Fruit fly (Drosophila melanogaster) whole organism, embryonic: Measurements from ENCODE around the gene Lztr1.

Experiments used
- ATbp ChIP-seq: fragments of 200-800 bp; sonication (Bioruptor generic); optimal IDR thresholded peaks from 2 replicates; lab custom pipeline; 2017; ENCODE audit warnings: missing biosample characterization, mild to moderate bottlenecking, missing genetic modification characterization, missing genetic modification reagents
- Asciz ChIP-seq: fragments of 200-800 bp; sonication (Bioruptor generic); optimal IDR thresholded peaks from 2 replicates; lab custom pipeline; 2017; ENCODE audit warnings: missing biosample characterization, mild to moderate bottlenecking, missing genetic modification characterization, missing genetic modification reagents
- Awh ChIP-seq: fragments of 200-800 bp; sonication (Bioruptor generic); IDR thresholded peaks from 2 replicates; pipeline ENCODE4, ENCODE4 v1.3.6; 2022; ENCODE audit warnings: missing biosample characterization, missing genetic modification characterization
- Bdp1 ChIP-seq: fragments of 200-800 bp; sonication (Bioruptor generic); optimal IDR thresholded peaks from 3 replicates; lab custom pipeline; 2016; ENCODE audit warnings: missing biosample characterization, missing genetic modification characterization
- CG10209 ChIP-seq: fragments of 200-800 bp; sonication (Bioruptor generic); optimal IDR thresholded peaks from 3 replicates; lab custom pipeline; 2017; ENCODE audit warnings: missing biosample characterization, mild to moderate bottlenecking, missing genetic modification characterization, missing genetic modification reagents
- CG11504 ChIP-seq: fragments of 200-800 bp; sonication (Bioruptor generic); optimal IDR thresholded peaks from 3 replicates; lab custom pipeline; 2019; ENCODE audit warnings: missing biosample characterization, mild to moderate bottlenecking, missing genetic modification characterization, moderate library complexity
- CG14860 ChIP-seq: fragments of 200-800 bp; sonication (Bioruptor generic); IDR thresholded peaks from 3 replicates; pipeline ENCODE4 v1.3.6; 2022; ENCODE audit warnings: missing biosample characterization, missing genetic modification characterization; ENCODE audit not compliant: partially characterized antibody
- CG1602 ChIP-seq: fragments of 200-800 bp; sonication (Bioruptor generic); optimal IDR thresholded peaks from 3 replicates; lab custom pipeline; 2016; ENCODE audit warnings: missing biosample characterization, missing genetic modification characterization
- CG17829 ChIP-seq: fragments of 200-800 bp; optimal IDR thresholded peaks from 2 replicates; lab custom pipeline; 2019; ENCODE audit warnings: missing biosample characterization, mild to moderate bottlenecking, missing genetic modification characterization, moderate library complexity
- CG18476 ChIP-seq: fragments of 200-800 bp; sonication (Bioruptor generic); optimal IDR thresholded peaks from 2 replicates; lab custom pipeline; 2016; ENCODE audit warnings: missing biosample characterization, mild to moderate bottlenecking, missing genetic modification characterization
- CG33557 ChIP-seq: fragments of 200-800 bp; sonication (Bioruptor generic); optimal IDR thresholded peaks from 2 replicates; lab custom pipeline; 2019; ENCODE audit warnings: missing biosample characterization, mild to moderate bottlenecking, missing genetic modification characterization, moderate library complexity
- CG3726 ChIP-seq: fragments of 200-800 bp; sonication (Bioruptor generic); IDR thresholded peaks from 3 replicates; pipeline ENCODE4, ENCODE4 v1.3.6; 2022; ENCODE audit warnings: missing biosample characterization, missing genetic modification characterization
- CG3838 ChIP-seq: fragments of 200-800 bp; sonication (Bioruptor generic); optimal IDR thresholded peaks from 3 replicates; lab custom pipeline; 2016; ENCODE audit warnings: missing biosample characterization, missing genetic modification characterization
- CG4360 ChIP-seq: fragments of 200-800 bp; sonication (Bioruptor generic); IDR thresholded peaks from 2 replicates; pipeline ENCODE4 v1.3.6; 2022; ENCODE audit warnings: missing biosample characterization, missing genetic modification characterization
- CG7786 ChIP-seq: fragments of 200-800 bp; sonication (Bioruptor generic); optimal IDR thresholded peaks from 2 replicates; lab custom pipeline; 2016; ENCODE audit warnings: missing biosample characterization, missing genetic modification characterization
- CG8089 ChIP-seq: fragments of 200-800 bp; sonication (Bioruptor generic); optimal IDR thresholded peaks from 3 replicates; lab custom pipeline; 2016; ENCODE audit warnings: missing biosample characterization, missing genetic modification characterization
- CG9437 ChIP-seq: fragments of 200-800 bp; sonication (Bioruptor generic); optimal IDR thresholded peaks from 2 replicates; lab custom pipeline; 2018; ENCODE audit warnings: missing biosample characterization, mild to moderate bottlenecking, missing genetic modification characterization
- CG9727 ChIP-seq: fragments of 200-800 bp; sonication (Bioruptor generic); optimal IDR thresholded peaks from 3 replicates; lab custom pipeline; 2017; ENCODE audit warnings: missing biosample characterization, mild to moderate bottlenecking, missing genetic modification characterization
- Dfd ChIP-seq, 2 experiments: fragments of >200 bp; optimal IDR thresholded peaks; 2 replicates each; lab custom pipeline; 2017; ENCODE audit warnings: missing biosample characterization in 2 of 2, missing genetic modification characterization in 2 of 2
- Eip74EF ChIP-seq, 2 experiments: fragments of 200-800 bp in 1 of 2; fragments of >200 bp in 1 of 2; sonication (Bioruptor generic) in 1 of 2; optimal IDR thresholded peaks; 2 replicates each; lab custom pipeline; 2017 to 2019; ENCODE audit warnings: missing biosample characterization in 2 of 2, missing genetic modification characterization in 2 of 2, mild to moderate bottlenecking in 1 of 2, moderate library complexity in 1 of 2
- Gsc ChIP-seq: fragments of 200-800 bp; sonication (Bioruptor generic); IDR thresholded peaks from 2 replicates; pipeline ENCODE4 v1.3.6; 2022; ENCODE audit warnings: missing biosample characterization, missing genetic modification characterization
- Hmr ChIP-seq: fragments of 200-800 bp; sonication (Bioruptor generic); optimal IDR thresholded peaks from 3 replicates; lab custom pipeline; 2017; ENCODE audit warnings: mild to moderate bottlenecking, missing biosample characterization, missing genetic modification reagents, missing genetic modification characterization
- Hr3 ChIP-seq: fragments of 200-800 bp; sonication (Bioruptor generic); optimal IDR thresholded peaks from 3 replicates; lab custom pipeline; 2016; ENCODE audit warnings: missing biosample characterization, missing genetic modification characterization
- Lhr ChIP-seq: fragments of 200-800 bp; sonication (Bioruptor generic); optimal IDR thresholded peaks from 3 replicates; lab custom pipeline; 2017; ENCODE audit warnings: mild to moderate bottlenecking, missing biosample characterization, missing genetic modification reagents, missing genetic modification characterization
- Mad ChIP-seq: fragments of 200-800 bp; sonication (Bioruptor generic); optimal IDR thresholded peaks from 2 replicates; lab custom pipeline; 2016; ENCODE audit warnings: missing biosample characterization, missing genetic modification characterization
- Mes4 ChIP-seq: fragments of 200-800 bp; sonication (Bioruptor generic); optimal IDR thresholded peaks from 2 replicates; lab custom pipeline; 2016; ENCODE audit warnings: missing biosample characterization, missing genetic modification characterization
- Sin3A ChIP-seq: fragments of >200 bp; optimal IDR thresholded peaks from 2 replicates; lab custom pipeline; 2018
- Tbp ChIP-seq: fragments of >200 bp; optimal IDR thresholded peaks from 2 replicates; lab custom pipeline; 2018; ENCODE audit warnings: missing biosample characterization, missing genetic modification characterization
- Xbp1 ChIP-seq: fragments of 200-800 bp; sonication (Bioruptor generic); optimal IDR thresholded peaks from 3 replicates; lab custom pipeline; 2016; ENCODE audit warnings: missing biosample characterization, mild to moderate bottlenecking, missing genetic modification characterization
- aop ChIP-seq: fragments of 200-800 bp; sonication (Bioruptor generic); IDR thresholded peaks from 2 replicates; pipeline ENCODE4 v1.3.6; 2022; ENCODE audit warnings: missing biosample characterization, missing genetic modification characterization
- ato ChIP-seq: fragments of 200-800 bp; sonication (Bioruptor generic); IDR thresholded peaks from 2 replicates; pipeline ENCODE4 v1.3.6; 2022; ENCODE audit warnings: missing biosample characterization, missing genetic modification characterization; ENCODE audit not compliant: partially characterized antibody
- cad ChIP-seq: fragments of >200 bp; optimal IDR thresholded peaks from 2 replicates; lab custom pipeline; 2017; ENCODE audit warnings: missing biosample characterization, missing genetic modification characterization
- corto ChIP-seq: fragments of 200-800 bp; sonication (Bioruptor generic); optimal IDR thresholded peaks from 2 replicates; lab custom pipeline; 2016; ENCODE audit warnings: missing biosample characterization, mild to moderate bottlenecking, missing genetic modification characterization, moderate library complexity
- danr ChIP-seq: fragments of 200-800 bp; sonication (Bioruptor generic); IDR thresholded peaks from 2 replicates; pipeline ENCODE4 v1.3.6; 2022; ENCODE audit warnings: missing biosample characterization, missing genetic modification characterization
- esg ChIP-seq: fragments of 200-800 bp; sonication (Bioruptor generic); conservative IDR thresholded peaks from 2 replicates; pipeline ENCODE4 v1.3.6; 2022; ENCODE audit warnings: missing biosample characterization, missing genetic modification characterization
- ewg ChIP-seq: fragments of 200-800 bp; sonication (Bioruptor generic); optimal IDR thresholded peaks from 3 replicates; lab custom pipeline; 2017; ENCODE audit warnings: mild to moderate bottlenecking, missing biosample characterization, missing genetic modification reagents, missing genetic modification characterization
- exex ChIP-seq: fragments of 200-800 bp; sonication (Bioruptor generic); optimal IDR thresholded peaks from 4 replicates; lab custom pipeline; 2018; ENCODE audit warnings: missing biosample characterization, mild to moderate bottlenecking, missing genetic modification characterization, moderate library complexity
- grau ChIP-seq: fragments of 200-800 bp; optimal IDR thresholded peaks from 3 replicates; lab custom pipeline; 2019; ENCODE audit warnings: missing biosample characterization, mild to moderate bottlenecking, missing genetic modification characterization, moderate library complexity
- grn ChIP-seq: fragments of 200-800 bp; sonication (Bioruptor generic); optimal IDR thresholded peaks from 3 replicates; lab custom pipeline; 2017; ENCODE audit warnings: missing biosample characterization, missing genetic modification characterization
- gt ChIP-seq: fragments of 200-800 bp; sonication (Bioruptor generic); IDR thresholded peaks from 2 replicates; pipeline ENCODE4 v1.3.6; 2022; ENCODE audit warnings: missing biosample characterization, missing genetic modification characterization
- knrl ChIP-seq: fragments of 200-800 bp; sonication (Bioruptor generic); IDR thresholded peaks from 3 replicates; pipeline ENCODE4 v1.3.6; 2022; ENCODE audit warnings: missing biosample characterization, missing genetic modification characterization; ENCODE audit not compliant: partially characterized antibody
- lov ChIP-seq, 2 experiments: fragments of 200-800 bp in 1 of 2; fragments of >200 bp in 1 of 2; sonication (Bioruptor generic) in 1 of 2; IDR thresholded peaks in 1 of 2; optimal IDR thresholded peaks in 1 of 2; 2 replicates in 1 of 2; 3 replicates in 1 of 2; pipeline versions ENCODE4 v1.3.6 to Lab custom; 2017 to 2022; ENCODE audit warnings: missing biosample characterization in 1 of 2, missing genetic modification characterization in 1 of 2
- pnt ChIP-seq: fragments of 200-800 bp; sonication (Bioruptor generic); optimal IDR thresholded peaks from 3 replicates; lab custom pipeline; 2016; ENCODE audit warnings: missing biosample characterization, missing genetic modification characterization
- psq ChIP-seq: fragments of 200-800 bp; sonication (Bioruptor generic); optimal IDR thresholded peaks from 2 replicates; lab custom pipeline; 2017; ENCODE audit warnings: missing biosample characterization, missing genetic modification characterization
- sisA ChIP-seq: fragments of 200-800 bp; sonication (Bioruptor generic); IDR thresholded peaks from 2 replicates; pipeline ENCODE4 v1.3.6; 2022; ENCODE audit warnings: missing biosample characterization, missing genetic modification characterization
- slbo ChIP-seq: fragments of 200-800 bp; sonication (Bioruptor generic); IDR thresholded peaks from 2 replicates; pipeline ENCODE4 v1.3.6; 2022; ENCODE audit warnings: missing biosample characterization, missing genetic modification characterization
- sug ChIP-seq: fragments of 200-800 bp; optimal IDR thresholded peaks from 2 replicates; lab custom pipeline; 2019; ENCODE audit warnings: missing biosample characterization, mild to moderate bottlenecking, missing genetic modification characterization, moderate library complexity
- tll ChIP-seq, 2 experiments: fragments of 200-800 bp in 1 of 2; fragments of >200 bp in 1 of 2; sonication (Bioruptor generic) in 1 of 2; optimal IDR thresholded peaks; 2 replicates each; lab custom pipeline; 2017 to 2019; ENCODE audit warnings: missing biosample characterization in 2 of 2, missing genetic modification characterization in 2 of 2, mild to moderate bottlenecking in 1 of 2, moderate library complexity in 1 of 2
- tna ChIP-seq: fragments of 200-800 bp; sonication (Bioruptor generic); IDR thresholded peaks from 2 replicates; pipeline ENCODE4 v1.3.6; 2022; ENCODE audit warnings: missing biosample characterization, missing genetic modification characterization; ENCODE audit not compliant: partially characterized antibody
- wek ChIP-seq: fragments of 200-800 bp; sonication (Bioruptor generic); optimal IDR thresholded peaks from 3 replicates; lab custom pipeline; 2018; ENCODE audit warnings: missing biosample characterization, mild to moderate bottlenecking, missing genetic modification characterization, moderate library complexity

Lztr1 gene

DNA sequence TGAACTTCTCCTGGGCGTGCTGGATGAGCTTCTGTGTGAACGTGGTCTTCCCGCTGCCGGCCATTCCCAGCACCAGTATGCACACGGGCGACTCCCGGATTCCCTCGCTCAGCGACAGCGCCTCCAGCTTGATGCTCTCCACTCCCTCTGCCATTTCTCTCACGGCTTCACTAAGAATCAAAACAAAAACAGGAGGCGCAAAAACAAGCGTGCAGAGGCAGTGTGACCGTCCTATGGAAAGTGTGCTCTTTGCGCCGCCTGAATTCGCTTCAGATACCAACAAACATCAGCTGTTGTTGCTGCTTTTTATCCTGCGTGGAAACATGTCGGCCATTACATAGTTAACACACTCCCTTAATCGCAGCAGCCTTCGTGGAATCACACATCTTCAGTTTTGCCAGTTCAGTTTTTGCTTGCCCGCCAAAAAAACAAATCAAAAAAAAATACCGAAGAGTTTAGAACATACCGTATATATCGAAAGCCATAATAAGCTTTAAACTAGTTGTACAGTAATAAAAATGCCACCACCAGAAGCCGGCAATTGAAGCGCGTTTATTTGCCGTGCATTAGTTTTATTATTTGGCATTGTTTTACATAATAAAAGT lies 13.3 kb upstream of the Lztr1 start, which contains the start of the genes CG3704 and mus81 (continued):
- TF ChIP-seq aop (GFP tag; lab: Robert Waterston, UW) (no peak), Asciz (GFP tag; lab: Kevin White, UChicago) (no peak), slbo (GFP tag; lab: Robert Waterston, UW) (peak; percentile 16; the same call in 1 of the 2 replicates), CG17829 (tag; lab: Kevin White, UChicago) (no peak), Tbp (no peak), tll (GFP tag; optimal IDR thresholded peaks at IDR 0.05; lab: Kevin White, UChicago) (no peak), Hr3 (GFP tag; lab: Kevin White, UChicago) (no peak), knrl (GFP tag; lab: Robert Waterston, UW) (peak; percentile 56), pnt (GFP tag; lab: Kevin White, UChicago) (no peak), Eip74EF (GFP tag; optimal IDR thresholded peaks at IDR 0.05; lab: Kevin White, UChicago) (no peak), Hmr (GFP tag; lab: Kevin White, UChicago) (no peak), Xbp1 (no peak), grn (no peak), CG1602 (no peak), exex (tag; lab: Kevin White, UChicago) (no peak), Mes4 (GFP tag; lab: Kevin White, UChicago) (no peak), ato (no peak), CG7786 (GFP tag; lab: Kevin White, UChicago) (no peak), Awh (GFP tag; lab: Robert Waterston, UW) (no peak), ewg (GFP tag; lab: Kevin White, UChicago) (peak; percentile 30), danr (GFP tag; lab: Robert Waterston, UW) (no peak), Mad (no peak), CG4360 (GFP tag; lab: Robert Waterston, UW) (no peak), ATbp (no peak), grau (peak; percentile 11), Sin3A (lab: Kevin White, UChicago) (peak; percentile 88), CG9437 (GFP tag; lab: Kevin White, UChicago) (no peak), psq (GFP tag; lab: Kevin White, UChicago) (no peak), CG33557 (GFP tag; lab: Kevin White, UChicago) (no peak), sisA (no peak), corto (GFP tag; lab: Kevin White, UChicago) (no peak), CG8089 (GFP tag; lab: Kevin White, UChicago) (no peak), Lhr (GFP tag; lab: Kevin White, UChicago) (peak; percentile 39), wek (GFP tag; lab: Kevin White, UChicago) (no peak), cad (no peak), CG18476 (GFP tag; lab: Kevin White, UChicago) (no peak), CG14860 (no peak), lov (optimal IDR thresholded peaks at IDR 0.05; lab: Kevin White, UChicago) (no peak), lov (GFP tag; IDR thresholded peaks at IDR 0.05; lab: Robert Waterston, UW) (no peak), gt (GFP tag; lab: Robert Waterston, UW) (no peak), CG10209 (GFP tag; lab: Kevin White, UChicago) (no peak), esg (no peak), Gsc (GFP tag; lab: Robert Waterston, UW) (no peak), CG3838 (no peak), tna (GFP tag; lab: Robert Waterston, UW) (no peak), sug (no peak), CG3726 (no peak), Bdp1 (no peak), CG11504 (tag; lab: Kevin White, UChicago) (no peak), Dfd (GFP tag; optimal IDR thresholded peaks at IDR 0.05; lab: Kevin White, UChicago) (no peak), CG9727 (GFP tag; lab: Kevin White, UChicago) (no peak)
